Fruit fly (Drosophila melanogaster) whole organism, wandering third instar larva: ENCODE data around the gene RanBP3.

Experiments
- Hnf4 ChIP-seq: fragments of 200-800 bp; sonication (Bioruptor generic); optimal IDR thresholded peaks from 2 replicates; lab custom pipeline; 2016; ENCODE audit warnings: missing biosample characterization, mild to moderate bottlenecking, missing genetic modification characterization
- Vsx2 ChIP-seq: fragments of 200-300, 225-300 bp; sonication (Bioruptor generic); optimal IDR thresholded peaks from 2 replicates; lab custom pipeline; 2018; ENCODE audit warnings: missing biosample characterization, missing genetic modification characterization; ENCODE audit not compliant: partially characterized antibody
- usp ChIP-seq: fragments of >200 bp; optimal IDR thresholded peaks from 2 replicates; lab custom pipeline; 2017; ENCODE audit warnings: missing biosample characterization, missing genetic modification characterization

DNA sequence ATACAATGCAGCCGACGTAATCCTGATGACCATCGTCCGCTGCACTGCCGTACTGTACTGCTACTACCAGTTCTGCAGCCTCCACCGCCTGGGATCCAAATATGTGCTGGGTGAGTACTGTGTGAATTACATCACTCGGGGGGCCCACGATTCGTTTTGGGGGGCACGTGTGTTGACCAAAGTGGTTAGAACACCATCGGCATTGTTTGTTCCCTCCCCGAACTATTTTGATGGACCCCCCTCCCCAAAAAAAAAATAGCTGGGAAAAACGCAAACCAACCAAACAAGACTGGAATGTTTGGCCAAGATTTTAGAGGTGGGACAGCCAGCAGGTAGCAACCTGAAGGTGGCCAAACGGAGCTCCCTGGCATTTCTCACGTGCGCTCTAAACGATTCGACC lies 5.2 kb downstream of the RanBP3 start:
- TF ChIP-seq Hnf4 (GFP tag; lab: Kevin White, UChicago): no peak
- no peak for TF ChIP-seq Vsx2 (GFP tag; lab: Kevin White, UChicago)
- no peak for TF ChIP-seq usp (GFP tag; lab: Kevin White, UChicago)
